Worm (Caenorhabditis elegans) whole organism, L1 larva: ENCODE results near the gene str-96.
A peak's percentile ranks its signal among the peaks of the same experiment; 100 is the strongest.

ENCODE experiments used
- F16B12.6 ChIP-seq: fragments of 150-350 bp; optimal IDR thresholded peaks from 2 replicates; lab custom pipeline; 2014; ENCODE audit warnings: missing biosample characterization, missing genetic modification characterization
- Y116A8C.19 ChIP-seq: sonication (generic microtip); optimal IDR thresholded peaks from 2 replicates; lab custom pipeline; 2016; ENCODE audit warnings: missing compliant biosample characterization, missing genetic modification characterization, borderline replicate concordance
- ceh-8 ChIP-seq: fragments of 200-800 bp; sonication (Bioruptor generic); optimal IDR thresholded peaks from 2 replicates; lab custom pipeline; 2018; ENCODE audit warnings: mild to moderate bottlenecking, missing genetic modification characterization, moderate library complexity, missing compliant biosample characterization
- ceh-82 ChIP-seq, 3 experiments: fragments of 150-350 bp in 1 of 3; sonication (generic microtip) in 2 of 3; optimal IDR thresholded peaks; 2 replicates each; lab custom pipeline; 2014 to 2017; ENCODE audit warnings: missing biosample characterization in 3 of 3, missing genetic modification characterization in 3 of 3
- ceh-90 ChIP-seq: sonication (generic microtip); optimal IDR thresholded peaks from 2 replicates; lab custom pipeline; 2016; ENCODE audit warnings: missing genetic modification characterization, missing compliant biosample characterization
- efl-1 ChIP-seq, 4 experiments: fragments of 150-350 bp; optimal IDR thresholded peaks in 3 of 4; peaks in 1 of 4; 1 replicate in 1 of 4; 2 replicates in 3 of 4; lab custom pipeline; 2014; ENCODE audit warnings: missing biosample characterization in 2 of 4, missing genetic modification characterization in 2 of 4, missing genetic modification reagents in 2 of 4
- egl-13 ChIP-seq: sonication (generic microtip); optimal IDR thresholded peaks from 2 replicates; lab custom pipeline; 2016; ENCODE audit warnings: missing genotype, missing genetic modification reagents, missing genetic modification characterization, missing compliant biosample characterization
- egl-27 ChIP-seq, 2 experiments: fragments of 150-350 bp in 1 of 2; sonication (generic microtip); optimal IDR thresholded peaks; 3 replicates each; lab custom pipeline; 2017 to 2018; ENCODE audit warnings: missing biosample characterization in 2 of 2, missing genetic modification characterization in 2 of 2, missing genetic modification reagents in 2 of 2
- elt-3 ChIP-seq, 6 experiments: fragments of 150-350 bp in 1 of 6; sonication (generic microtip); optimal IDR thresholded peaks; 2 replicates each; lab custom pipeline; 2017 to 2018; ENCODE audit warnings: missing biosample characterization in 6 of 6, missing genetic modification characterization in 6 of 6, inconsistent platforms in 1 of 6
- hlh-4 ChIP-seq: sonication (generic microtip); optimal IDR thresholded peaks from 2 replicates; lab custom pipeline; 2016; ENCODE audit warnings: mild to moderate bottlenecking, missing genetic modification characterization, missing compliant biosample characterization
- isw-1 ChIP-seq: fragments of 200-800 bp; sonication (Bioruptor generic); IDR thresholded peaks from 2 replicates; pipeline ENCODE4 v1.3.6; 2022; ENCODE audit warnings: missing genetic modification characterization, missing compliant biosample characterization
- jun-1 ChIP-seq: fragments of 150-350 bp; optimal IDR thresholded peaks from 2 replicates; lab custom pipeline; 2014; ENCODE audit warnings: missing biosample characterization, missing genetic modification reagents, missing genetic modification characterization
- lin-15B ChIP-seq: fragments of 150-350 bp; sonication (generic microtip); optimal IDR thresholded peaks from 3 replicates; lab custom pipeline; 2014; ENCODE audit warnings: missing biosample characterization, missing genetic modification characterization
- lin-35 ChIP-seq, 2 experiments: fragments of 150-350 bp; optimal IDR thresholded peaks; 2 replicates each; lab custom pipeline; 2014; ENCODE audit warnings: missing biosample characterization in 2 of 2, missing genetic modification characterization in 2 of 2, missing genetic modification reagents in 2 of 2
- mab-9 ChIP-seq: fragments of 200-800 bp; sonication (Bioruptor generic); IDR thresholded peaks from 2 replicates; pipeline ENCODE4 v1.3.6; 2022; ENCODE audit warnings: missing genetic modification reagents, missing genetic modification characterization, missing compliant biosample characterization
- mep-1 ChIP-seq: fragments of 150-350 bp; optimal IDR thresholded peaks from 2 replicates; lab custom pipeline; 2014; ENCODE audit warnings: missing biosample characterization, missing genetic modification characterization
- nhr-12 ChIP-seq: sonication (generic microtip); optimal IDR thresholded peaks from 2 replicates; lab custom pipeline; 2017; ENCODE audit warnings: missing biosample characterization, missing genetic modification characterization
- nhr-19 ChIP-seq: fragments of 200-800 bp; sonication (Bioruptor generic); conservative IDR thresholded peaks from 2 replicates; pipeline ENCODE4 v1.3.6; 2022; ENCODE audit warnings: missing genetic modification characterization, missing compliant biosample characterization
- nhr-20 ChIP-seq: sonication (generic microtip); optimal IDR thresholded peaks from 2 replicates; lab custom pipeline; 2016; ENCODE audit warnings: mild to moderate bottlenecking, missing genetic modification characterization, missing compliant biosample characterization
- nhr-237 ChIP-seq: fragments of 150-350 bp; optimal IDR thresholded peaks from 2 replicates; lab custom pipeline; 2014; ENCODE audit warnings: missing biosample characterization, missing genetic modification characterization
- nhr-71 ChIP-seq: sonication (generic microtip); optimal IDR thresholded peaks from 2 replicates; lab custom pipeline; 2016; ENCODE audit warnings: mild to moderate bottlenecking, missing genetic modification characterization, moderate library complexity, missing compliant biosample characterization
- nhr-76 ChIP-seq: sonication (generic microtip); optimal IDR thresholded peaks from 2 replicates; lab custom pipeline; 2017; ENCODE audit warnings: missing biosample characterization, missing genetic modification characterization
- nhr-85 ChIP-seq: sonication (generic microtip); peaks from one replicate; lab custom pipeline; 2016; ENCODE audit warnings: missing genetic modification characterization, inconsistent platforms, missing compliant biosample characterization
- pax-3 ChIP-seq: fragments of 200-800 bp; sonication (Bioruptor generic); optimal IDR thresholded peaks from 2 replicates; lab custom pipeline; 2018; ENCODE audit warnings: mild to moderate bottlenecking, missing genetic modification characterization, moderate library complexity, missing compliant biosample characterization
- pqm-1 ChIP-seq: sonication (generic microtip); optimal IDR thresholded peaks from 3 replicates; lab custom pipeline; 2017; ENCODE audit warnings: missing biosample characterization, missing genetic modification characterization
- snpc-4 ChIP-seq: fragments of 150-350 bp; optimal IDR thresholded peaks from 2 replicates; lab custom pipeline; 2014; ENCODE audit warnings: missing biosample characterization, missing genetic modification characterization
- sptf-1 ChIP-seq: fragments of 150-350 bp; optimal IDR thresholded peaks from 2 replicates; lab custom pipeline; 2014; ENCODE audit warnings: missing biosample characterization, missing genetic modification characterization
- tbx-2 ChIP-seq: sonication (generic microtip); optimal IDR thresholded peaks from 2 replicates; lab custom pipeline; 2016; ENCODE audit warnings: missing genetic modification characterization, missing compliant biosample characterization
- unc-30 ChIP-seq: sonication (generic microtip); optimal IDR thresholded peaks from 2 replicates; lab custom pipeline; 2017; ENCODE audit warnings: missing biosample characterization, missing genetic modification characterization
- unc-86 ChIP-seq: sonication (generic microtip); optimal IDR thresholded peaks from 2 replicates; lab custom pipeline; 2016; ENCODE audit warnings: missing genetic modification characterization, missing compliant biosample characterization
- vab-15 ChIP-seq: sonication (generic microtip); optimal IDR thresholded peaks from 2 replicates; lab custom pipeline; 2017; ENCODE audit warnings: missing genotype, mild to moderate bottlenecking, missing genetic modification characterization, missing compliant biosample characterization
- zag-1 ChIP-seq: fragments of 150-350 bp; optimal IDR thresholded peaks from 2 replicates; lab custom pipeline; 2014; ENCODE audit warnings: missing biosample characterization, missing genetic modification characterization
- zip-4 ChIP-seq: fragments of 200-800 bp; sonication (Bioruptor generic); optimal IDR thresholded peaks from 2 replicates; lab custom pipeline; 2018; ENCODE audit warnings: mild to moderate bottlenecking, missing genetic modification characterization, moderate library complexity, missing compliant biosample characterization

str-96 gene

ce11 chrV:15298597-15298996 is 4.8 kb upstream of the str-96 start, which contains the start of gene cpr-3 (continued):
- TF ChIP-seq sptf-1 (tag; lab: Kevin White, UChicago): no peak
- no peak for TF ChIP-seq isw-1
- TF ChIP-seq nhr-71 (tag; lab: Kevin White, UChicago): peak; percentile 30
- TF ChIP-seq pqm-1 (tag; lab: Kevin White, UChicago): peak; percentile 90

ce11 chrV:15290995-15291394 is 2.8 kb downstream of the str-96 start, which contains the start of gene cyp-34A2:
cyp-34A2 (minus strand) TSS chrV:15291095.
- TF ChIP-seq lin-35 (GFP tag; optimal IDR thresholded peaks at IDR 0.05; lab: Kevin White, UChicago): no peak
- TF ChIP-seq efl-1 (optimal IDR thresholded peaks at IDR 0.05; lab: Kevin White, UChicago): no peak
- peak in 1 of 2 experiments; percentile 12 for TF ChIP-seq efl-1 (GFP tag; optimal IDR thresholded peaks at IDR 0.05 in 1 of 2; lab: Kevin White, UChicago)

- TF ChIP-seq F16B12.6 (no peak), elt-3 (tag; optimal IDR thresholded peaks at IDR 0.05; lab: Kevin White, UChicago) (no peak)
Observed at ce11 chrV:15287856-15288255, 5.9 kb downstream of the str-96 start, which contains the start of gene cyp-34A1. cyp-34A1 (minus strand) TSS chrV:15287956.

ce11 chrV:15285984-15286383 is 7.8 kb downstream of the str-96 start:
- TF ChIP-seq hlh-4 (tag; lab: Kevin White, UChicago) (no peak), nhr-85 (tag; lab: Kevin White, UChicago) (peak; percentile 83), efl-1 (optimal IDR thresholded peaks at IDR 0.05; lab: Kevin White, UChicago) (no peak), efl-1 (GFP tag; optimal IDR thresholded peaks at IDR 0.05 in 1 of 2; lab: Kevin White, UChicago) (peak in 1 of 2 experiments; percentile 88), mep-1 (tag; lab: Kevin White, UChicago) (no peak), elt-3 (tag; optimal IDR thresholded peaks at IDR 0.05; lab: Kevin White, UChicago) (peak; percentile 28 to 88 (median 78)), jun-1 (no peak), lin-15B (tag; lab: Kevin White, UChicago) (no peak), nhr-20 (tag; lab: Kevin White, UChicago) (peak; percentile 42)

ce11 chrV:15281279-15281949 is 12.4 kb downstream of the str-96 start, which contains the start of the genes srw-19 and srx-51:
srw-19 (minus strand) TSS chrV:15281379.
srx-51 (plus strand) TSS chrV:15281899.
- TF ChIP-seq egl-27 (tag; optimal IDR thresholded peaks at IDR 0.05; lab: Kevin White, UChicago) (no peak), nhr-237 (tag; lab: Kevin White, UChicago) (no peak), ceh-82 (tag; optimal IDR thresholded peaks at IDR 0.05; lab: Kevin White, UChicago) (no peak), unc-30 (tag; lab: Kevin White, UChicago) (no peak), zip-4 (GFP tag; lab: Kevin White, UChicago) (no peak), nhr-76 (tag; lab: Kevin White, UChicago) (no peak), vab-15 (tag; lab: Kevin White, UChicago) (no peak), pax-3 (tag; lab: Kevin White, UChicago) (no peak), Y116A8C.19 (tag; lab: Kevin White, UChicago) (no peak), ceh-90 (tag; lab: Kevin White, UChicago) (no peak)
- TF ChIP-seq, all 84 proteins: peak for 0

- TF ChIP-seq unc-86 (tag; lab: Kevin White, UChicago) (no peak), nhr-71 (tag; lab: Kevin White, UChicago) (no peak), mab-9 (GFP tag; lab: Robert Waterston, UW) (no peak), snpc-4 (tag; lab: Kevin White, UChicago) (no peak), nhr-19 (GFP tag; lab: Robert Waterston, UW) (no peak), egl-13 (no peak), vab-15 (tag; lab: Kevin White, UChicago) (no peak), efl-1 (optimal IDR thresholded peaks at IDR 0.05; lab: Kevin White, UChicago) (no peak), efl-1 (GFP tag; optimal IDR thresholded peaks at IDR 0.05 in 1 of 2; lab: Kevin White, UChicago) (no peak), nhr-237 (tag; lab: Kevin White, UChicago) (no peak), nhr-12 (no peak), zag-1 (tag; lab: Kevin White, UChicago) (no peak), ceh-8 (no peak), zip-4 (GFP tag; lab: Kevin White, UChicago) (no peak), tbx-2 (no peak)
- TF ChIP-seq, all 84 proteins: peak for 0
Observed at ce11 chrV:15276915-15277314, 16.9 kb downstream of the str-96 start, which contains the start of gene srw-17. srw-17 (minus strand) TSS chrV:15277015.
